Worm (Caenorhabditis elegans): ENCODE data around the gene mdt-4.

Gene mdt-4

DNA sequence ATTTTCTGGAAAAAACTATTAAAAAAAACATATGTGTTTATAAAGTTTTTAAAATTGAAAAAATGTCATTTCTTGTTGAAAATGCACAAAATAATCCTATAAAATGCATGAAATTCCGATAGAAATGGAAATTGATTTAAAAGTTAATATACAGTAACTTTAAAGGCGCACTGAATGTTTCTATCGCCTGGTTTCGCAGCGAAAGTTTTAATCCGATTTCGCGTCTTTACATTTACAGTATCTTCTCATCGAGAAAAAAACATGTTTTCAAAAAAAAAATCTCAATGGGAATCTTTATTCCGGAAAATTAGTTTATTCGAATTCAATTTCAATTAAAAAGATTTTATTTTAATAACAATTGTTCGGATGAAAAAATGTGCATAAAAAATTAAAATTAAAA lies 29.5 kb downstream of the mdt-4 start, which contains the start of gene R05F9.11 (continued):
- peak; percentile 94 for TF ChIP-seq lsl-1 (GFP tag; optimal IDR thresholded peaks at IDR 0.05)
- no peak for TF ChIP-seq mel-28 (tag; optimal IDR thresholded peaks at IDR 0.05; ENCODE audit: borderline replicate concordance)
- TF ChIP-seq zim-3 (tag; optimal IDR thresholded peaks at IDR 0.05): no peak
- TF ChIP-seq F49E8.2 (tag; optimal IDR thresholded peaks at IDR 0.05; ENCODE audit: insufficient read depth): peak; percentile 43
- TF ChIP-seq xnd-1 (tag; optimal IDR thresholded peaks at IDR 0.05): peak; percentile 90

DNA sequence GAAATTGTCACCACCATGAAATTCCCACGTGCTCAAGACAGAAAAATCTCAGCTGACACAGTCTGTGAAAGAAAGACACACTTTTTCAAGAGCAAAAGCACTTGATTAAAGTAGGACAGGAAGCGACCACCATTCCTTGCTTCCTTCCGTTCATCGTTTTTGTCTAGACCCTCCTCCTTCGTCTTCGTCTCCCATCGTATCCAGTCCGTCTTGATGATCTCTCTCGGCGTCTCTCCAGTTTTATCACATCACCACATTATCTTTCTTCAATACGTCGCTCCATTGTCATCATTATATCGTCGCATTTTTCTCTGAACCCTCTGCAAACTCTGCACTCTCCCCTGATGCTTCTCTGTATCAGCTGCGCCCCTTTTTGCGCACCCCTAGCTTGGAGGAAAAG lies 35.6 kb downstream of the mdt-4 start:
- TF ChIP-seq Y67H2A.10 (GFP tag; conservative IDR thresholded peaks at IDR 0.05) (no peak), hmg-1.2 (GFP tag; IDR thresholded peaks at IDR 0.05) (peak; percentile 40; the same call in 1 of the 2 replicates), T07F8.4 (tag; optimal IDR thresholded peaks at IDR 0.05) (no peak), lin-40 (tag; optimal IDR thresholded peaks at IDR 0.05) (peak; percentile 24), zim-3 (tag; optimal IDR thresholded peaks at IDR 0.05) (no peak), K11D2.4 (GFP tag; IDR thresholded peaks at IDR 0.05) (0 out of 2 replicates have a peak, but pooled peaks have one; percentile 9), attf-5 (GFP tag; optimal IDR thresholded peaks at IDR 0.05) (peak; percentile 22), hrde-1 (tag; optimal IDR thresholded peaks at IDR 0.05; ENCODE audit: borderline replicate concordance) (no peak), mxl-1 (tag; optimal IDR thresholded peaks at IDR 0.05) (no peak), pbrm-1 (GFP tag; IDR thresholded peaks at IDR 0.05) (no peak), nhr-80 (tag; optimal IDR thresholded peaks at IDR 0.05) (no peak), cebp-2 (GFP tag; IDR thresholded peaks at IDR 0.05) (no peak), cebp-1 (GFP tag; IDR thresholded peaks at IDR 0.05) (no peak), cebp-1 (tag; optimal IDR thresholded peaks at IDR 0.05) (peak; percentile 20), zfh-2 (GFP tag; conservative IDR thresholded peaks at IDR 0.05) (0 out of 2 replicates have a peak, but pooled peaks have one; percentile 35)

DNA sequence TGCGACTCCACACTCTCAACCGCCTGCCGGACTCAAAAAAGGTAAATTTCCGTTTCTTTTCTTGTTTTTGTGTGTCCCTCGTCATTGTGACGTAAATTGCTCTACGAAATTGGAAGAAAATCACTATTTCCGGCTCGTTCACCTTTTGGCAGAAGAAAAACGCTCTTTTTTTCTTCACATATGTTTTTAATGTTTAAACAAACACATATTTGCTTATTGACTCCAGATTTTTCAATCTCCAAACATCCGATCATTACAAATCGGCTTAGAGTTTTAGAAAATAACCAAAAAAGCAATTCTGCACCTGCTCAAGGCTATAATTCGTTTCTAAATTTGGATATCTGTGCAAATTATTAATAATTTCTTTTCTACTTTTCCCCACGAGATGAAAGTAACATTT lies 37.9 kb downstream of the mdt-4 start:
- TF ChIP-seq T07F8.4 (tag; optimal IDR thresholded peaks at IDR 0.05) (no peak), F22D6.2 (tag; optimal IDR thresholded peaks at IDR 0.05) (no peak), ztf-25 (GFP tag; IDR thresholded peaks at IDR 0.05) (no peak), ztf-18 (tag; optimal IDR thresholded peaks at IDR 0.05) (no peak), F23B12.7 (tag; optimal IDR thresholded peaks at IDR 0.05; ENCODE audit: insufficient read depth) (no peak), fkh-3 (tag; optimal IDR thresholded peaks at IDR 0.05) (no peak)

DNA sequence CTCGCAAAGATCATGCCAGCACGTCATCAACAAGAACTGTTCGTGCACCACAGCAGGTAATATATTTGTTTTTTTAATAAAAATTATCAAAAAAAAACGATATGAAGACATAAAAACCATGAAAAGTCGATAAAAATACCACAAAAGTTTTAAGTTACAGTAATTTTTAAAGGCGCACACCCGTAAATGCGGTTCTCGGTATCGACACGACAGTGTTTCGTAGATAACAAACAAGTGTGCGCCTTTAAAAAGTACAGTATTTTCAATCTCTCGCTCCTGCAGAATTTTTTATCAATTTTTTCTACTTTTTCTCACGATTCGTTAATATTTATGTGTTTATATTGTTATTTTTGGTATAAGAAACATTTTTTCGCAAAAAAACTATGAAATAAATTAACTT lies 38.4 kb downstream of the mdt-4 start:
- no peak for TF ChIP-seq F39B2.1 (GFP tag; IDR thresholded peaks at IDR 0.05)
- no peak for TF ChIP-seq lir-1 (GFP tag; conservative IDR thresholded peaks at IDR 0.05)
- no peak for TF ChIP-seq tlf-1 (GFP tag; optimal IDR thresholded peaks at IDR 0.05)
- TF ChIP-seq madf-10 (tag; optimal IDR thresholded peaks at IDR 0.05): no peak
- no peak for TF ChIP-seq K12H6.12 (tag; optimal IDR thresholded peaks at IDR 0.05)
- no peak for TF ChIP-seq athp-1 (tag; optimal IDR thresholded peaks at IDR 0.05)
- peak; percentile 56 for TF ChIP-seq madf-6 (GFP tag; IDR thresholded peaks at IDR 0.05)
- no peak for TF ChIP-seq let-526 (GFP tag; IDR thresholded peaks at IDR 0.05)
- TF ChIP-seq F55B11.4 (tag; optimal IDR thresholded peaks at IDR 0.05; ENCODE audit: borderline replicate concordance, insufficient read depth): no peak
- no peak for TF ChIP-seq F57C9.4 (tag; optimal IDR thresholded peaks at IDR 0.05)
- peak; percentile 70 for TF ChIP-seq lsl-1 (GFP tag; optimal IDR thresholded peaks at IDR 0.05)
- no peak for TF ChIP-seq rpc-1 (optimal IDR thresholded peaks at IDR 0.05)
- no peak for TF ChIP-seq rpc-1 (tag; optimal IDR thresholded peaks at IDR 0.05)
- no peak for TF ChIP-seq F37B4.10 (GFP tag; IDR thresholded peaks at IDR 0.05)
- peak; percentile 50; the same call in 1 of the 2 replicates for TF ChIP-seq F33H1.4 (GFP tag; IDR thresholded peaks at IDR 0.05)
- TF ChIP-seq ztf-25 (GFP tag; IDR thresholded peaks at IDR 0.05): no peak
- no peak for TF ChIP-seq ztf-28 (GFP tag; IDR thresholded peaks at IDR 0.05)
